Worm (Caenorhabditis elegans): ENCODE data around the gene ZC21.8.

The ZC21.8 gene

ce11 chrIII:8521654-8522392 is 2.0 kb upstream of the ZC21.8 start:
- TF ChIP-seq nhr-76 (tag; optimal IDR thresholded peaks at IDR 0.05) (no peak), ztf-11 (tag; optimal IDR thresholded peaks at IDR 0.05) (no peak), zag-1 (tag; optimal IDR thresholded peaks at IDR 0.05) (no peak), nhr-25 (tag; optimal IDR thresholded peaks at IDR 0.05) (no peak), elt-3 (tag; optimal IDR thresholded peaks at IDR 0.05) (no peak), nhr-23 (tag; optimal IDR thresholded peaks at IDR 0.05) (no peak), tbx-2 (tag; optimal IDR thresholded peaks at IDR 0.05) (no peak), pha-4 (tag; optimal IDR thresholded peaks at IDR 0.05) (peak; percentile 97)

ce11 chrIII:8520589-8520988 is 803 bp upstream of the ZC21.8 start:
- TF ChIP-seq ZK546.5 (tag; optimal IDR thresholded peaks at IDR 0.05) (no peak), pha-4 (tag; optimal IDR thresholded peaks at IDR 0.05) (peak; percentile 76)

- TF ChIP-seq nhr-76 (tag; optimal IDR thresholded peaks at IDR 0.05) (no peak), aly-2 (tag; optimal IDR thresholded peaks at IDR 0.05) (peak; percentile 25), ZK546.5 (tag; optimal IDR thresholded peaks at IDR 0.05) (no peak), nhr-67 (tag; optimal IDR thresholded peaks at IDR 0.05) (no peak), eor-1 (tag; optimal IDR thresholded peaks at IDR 0.05) (no peak)
Observed at ce11 chrIII:8518990-8519389, 796 bp downstream of the ZC21.8 start.

- TF ChIP-seq lsy-12 (tag; optimal IDR thresholded peaks at IDR 0.05) (no peak), R02D3.7 (tag; optimal IDR thresholded peaks at IDR 0.05) (no peak), hmg-11 (tag; optimal IDR thresholded peaks at IDR 0.05) (no peak), nhr-23 (tag; optimal IDR thresholded peaks at IDR 0.05) (no peak), elt-2 (tag; optimal IDR thresholded peaks at IDR 0.05) (no peak), pha-4 (tag; optimal IDR thresholded peaks at IDR 0.05) (no peak), fos-1 (tag; optimal IDR thresholded peaks at IDR 0.05) (no peak), ztf-4 (tag; optimal IDR thresholded peaks at IDR 0.05) (no peak), aly-2 (tag; optimal IDR thresholded peaks at IDR 0.05) (no peak), nhr-77 (tag; optimal IDR thresholded peaks at IDR 0.05) (no peak), snpc-4 (tag; optimal IDR thresholded peaks at IDR 0.05) (no peak), elt-3 (tag; optimal IDR thresholded peaks at IDR 0.05) (no peak), lin-15B (tag; optimal IDR thresholded peaks at IDR 0.05) (no peak)
Observed at ce11 chrIII:8512279-8512942, 7.4 kb downstream of the ZC21.8 start.

- no peak for TF ChIP-seq pqm-1 (tag; optimal IDR thresholded peaks at IDR 0.05)
- no peak for TF ChIP-seq ceh-16 (tag; optimal IDR thresholded peaks at IDR 0.05)
- TF ChIP-seq nfya-1 (tag; optimal IDR thresholded peaks at IDR 0.05; ENCODE audit: insufficient read depth), result peak; percentile 45
- peak; percentile 87 for TF ChIP-seq fkh-10 (GFP tag; optimal IDR thresholded peaks at IDR 0.05)
Observed at ce11 chrIII:8511711-8512110, 8.1 kb downstream of the ZC21.8 start.

ce11 chrIII:8509644-8510393 is 10.0 kb downstream of the ZC21.8 start:
- TF ChIP-seq nhr-25 (tag; optimal IDR thresholded peaks at IDR 0.05) (no peak), nhr-12 (tag; optimal IDR thresholded peaks at IDR 0.05) (no peak), nfya-1 (tag; optimal IDR thresholded peaks at IDR 0.05; ENCODE audit: insufficient read depth) (peak; percentile 51), snpc-4 (tag; optimal IDR thresholded peaks at IDR 0.05) (no peak), skn-1 (tag; optimal IDR thresholded peaks at IDR 0.05) (no peak), lin-15B (tag; optimal IDR thresholded peaks at IDR 0.05) (peak; percentile 12), sea-2 (GFP tag; optimal IDR thresholded peaks at IDR 0.05) (no peak), elt-3 (tag; optimal IDR thresholded peaks at IDR 0.05) (no peak), mdl-1 (tag; optimal IDR thresholded peaks at IDR 0.05) (no peak), ceh-82 (tag; optimal IDR thresholded peaks at IDR 0.05) (no peak), fkh-10 (GFP tag; optimal IDR thresholded peaks at IDR 0.05) (peak; percentile 42), R02D3.7 (tag; optimal IDR thresholded peaks at IDR 0.05) (no peak), mml-1 (tag; optimal IDR thresholded peaks at IDR 0.05) (no peak), nhr-11 (tag; optimal IDR thresholded peaks at IDR 0.05) (no peak), daf-12 (tag; optimal IDR thresholded peaks at IDR 0.05) (no peak), lin-39 (tag; optimal IDR thresholded peaks at IDR 0.05) (peak; percentile 58), ceh-28 (tag; optimal IDR thresholded peaks at IDR 0.05) (no peak), zag-1 (tag; optimal IDR thresholded peaks at IDR 0.05) (no peak), nhr-237 (tag; optimal IDR thresholded peaks at IDR 0.05) (no peak)
